Worm (Caenorhabditis elegans): ENCODE measurements around the gene F11E6.6.

ce11 chrIV:17450443-17450842 lies 15.3 kb downstream of the F11E6.6 start, which contains the start of gene F11E6.8:
- TF ChIP-seq him-1 (tag; optimal IDR thresholded peaks at IDR 0.05) (no peak), dao-5 (tag; optimal IDR thresholded peaks at IDR 0.05) (no peak), W03F9.2 (tag; optimal IDR thresholded peaks at IDR 0.05) (no peak)

Data from whole organism, L4/young adult.